Fruit fly (Drosophila melanogaster) S2 (cell line): ENCODE results near the gene ball.

Source experiments
- CG8478 ChIP-seq: fragments of >200 bp; optimal IDR thresholded peaks from 2 replicates; lab custom pipeline; 2018
- CTCF ChIP-seq, 2 experiments: fragments of >200 bp; optimal IDR thresholded peaks; 2 replicates each; lab custom pipeline; 2018

ball gene

DNA sequence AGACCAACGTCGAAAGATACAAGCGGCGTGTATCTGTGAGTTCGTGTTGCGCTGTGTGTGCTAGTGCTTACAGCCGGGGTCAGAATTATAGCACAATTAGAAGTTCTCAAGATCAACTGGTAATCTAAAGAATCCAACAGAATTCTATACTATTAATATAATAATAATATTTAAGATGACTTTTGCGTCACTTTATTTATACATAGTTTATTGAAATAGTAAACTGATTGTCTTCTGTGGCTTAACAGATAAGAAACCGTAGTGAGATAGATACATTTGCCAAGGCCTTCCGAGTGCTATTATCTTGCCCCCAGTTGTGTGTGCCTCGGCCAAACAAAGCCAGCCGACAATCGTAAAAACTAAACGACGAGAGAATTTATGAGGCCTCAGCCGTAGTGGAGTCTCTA lies 19.7 kb upstream of the ball start:
- TF ChIP-seq CG8478 (lab: Kevin White, UChicago) (no peak), CTCF (optimal IDR thresholded peaks at IDR 0.05; lab: Kevin White, UChicago) (no peak)

DNA sequence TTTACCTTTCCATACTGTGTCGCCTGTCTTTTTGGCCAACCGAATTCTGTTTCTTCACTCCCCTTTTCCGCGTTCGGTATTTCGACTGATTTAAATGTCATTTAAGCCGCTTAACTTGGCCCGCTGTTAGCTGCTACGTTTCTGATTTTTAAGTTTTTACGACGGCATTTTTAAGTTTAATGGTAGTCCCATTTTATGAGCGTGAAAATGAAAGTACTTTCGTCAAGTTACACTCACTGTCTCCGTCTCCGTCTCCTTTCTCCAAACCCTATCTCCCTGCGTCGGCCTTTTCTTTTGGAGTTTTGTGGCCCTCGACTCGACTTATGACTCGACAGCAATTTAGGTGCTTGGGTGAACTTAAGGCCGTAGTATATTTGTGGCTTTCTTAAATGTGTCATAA lies 18.6 kb upstream of the ball start:
- TF ChIP-seq CG8478 (lab: Kevin White, UChicago) (no peak), CTCF (optimal IDR thresholded peaks at IDR 0.05; lab: Kevin White, UChicago) (no peak)

DNA sequence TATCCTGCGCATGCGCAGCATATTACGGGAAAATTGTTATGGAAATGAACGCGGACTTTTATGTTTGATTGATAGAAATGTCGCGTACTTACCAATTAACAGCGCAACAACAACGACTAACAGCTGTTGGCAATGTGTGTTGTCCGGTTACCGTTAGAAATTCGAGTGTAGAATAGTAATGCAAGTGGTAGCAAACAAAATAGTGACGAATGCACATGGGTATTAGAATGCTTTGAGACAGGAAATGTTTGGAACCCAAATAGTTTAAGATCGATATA lies 16.3 kb upstream of the ball start:
- TF ChIP-seq CTCF (optimal IDR thresholded peaks at IDR 0.05; lab: Kevin White, UChicago) = no peak
- no peak for TF ChIP-seq CG8478 (lab: Kevin White, UChicago)

DNA sequence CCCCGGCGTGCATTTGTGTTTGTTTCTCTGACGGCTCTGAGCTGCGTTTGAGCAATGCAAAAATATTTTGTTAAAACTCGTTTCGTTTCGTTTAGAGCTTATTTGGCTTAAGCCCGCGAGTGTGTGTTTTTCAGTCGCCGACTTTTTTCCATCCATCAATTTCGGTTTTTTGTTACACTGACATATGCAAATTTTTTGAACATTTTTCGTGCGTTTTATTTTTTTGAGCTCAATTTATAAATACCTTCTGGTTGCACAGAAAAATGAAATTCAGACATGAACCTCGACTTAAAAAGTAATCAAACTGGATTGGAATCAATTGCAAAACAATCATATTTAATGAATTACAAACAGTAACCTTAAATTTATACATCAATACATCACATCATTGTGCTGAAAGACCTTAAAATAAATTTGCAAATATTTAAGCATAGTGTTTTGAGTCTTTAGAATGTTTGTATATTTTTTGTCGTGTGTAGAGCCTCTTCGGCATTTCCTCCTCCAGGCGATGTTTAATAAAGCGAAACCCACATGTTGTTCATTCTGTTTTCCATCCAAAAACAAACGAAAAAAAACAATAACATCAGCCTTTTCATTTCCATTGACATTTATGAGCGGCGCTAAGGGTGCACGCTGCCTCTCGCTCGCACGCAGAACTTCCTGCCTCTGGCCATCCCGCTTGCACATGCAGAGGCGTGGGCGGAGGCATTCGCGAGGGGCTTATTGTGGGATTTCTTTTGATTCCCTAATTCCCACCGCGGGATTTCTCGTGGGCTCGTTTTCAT lies 15.8 kb upstream of the ball start:
- TF ChIP-seq CG8478 (lab: Kevin White, UChicago) (no peak), CTCF (optimal IDR thresholded peaks at IDR 0.05; lab: Kevin White, UChicago) (no peak)

DNA sequence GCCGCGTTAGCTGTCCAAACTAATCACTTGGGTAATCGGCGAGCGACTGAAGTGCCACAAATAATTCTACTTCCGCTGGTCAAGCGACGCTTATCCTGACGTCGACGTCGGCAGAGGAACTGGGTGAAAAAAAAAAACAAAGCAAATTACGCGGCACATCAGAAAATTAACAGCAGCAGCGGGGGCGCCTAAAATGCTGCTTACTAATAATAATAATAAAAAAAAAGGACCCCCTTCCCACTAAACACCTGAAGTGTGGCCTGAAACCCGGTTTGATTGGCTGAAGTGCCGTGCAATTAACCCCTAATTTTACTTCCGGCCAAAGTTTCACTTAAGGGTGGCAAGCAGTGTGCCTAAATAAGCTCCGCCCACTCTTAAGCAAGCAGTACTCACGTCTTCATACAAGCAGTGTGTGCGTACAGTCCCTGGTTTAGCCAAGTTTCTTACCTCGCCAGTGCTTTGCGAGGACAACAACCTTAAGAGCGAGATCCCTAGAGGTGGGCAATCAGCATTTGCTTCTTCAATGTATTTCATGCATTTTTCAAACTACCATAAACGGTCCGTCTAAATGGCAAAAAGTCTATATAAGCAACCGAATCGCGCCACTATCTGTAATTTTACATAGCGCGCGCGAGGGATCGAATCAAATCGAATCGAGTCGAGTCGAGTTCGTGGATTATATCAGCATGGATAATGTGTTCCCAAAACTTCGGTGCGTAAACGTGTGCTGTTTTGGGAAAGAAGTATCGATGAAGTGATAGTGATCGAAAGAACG lies 14.7 kb upstream of the ball start, which contains the start of the genes ro and T48:
Gene ro, minus strand, starts transcription at position 51 of the 775 bp plus-strand sequence.
Gene T48, plus strand, starts transcription at position 614 of the 775 bp plus-strand sequence.
- TF ChIP-seq CTCF (optimal IDR thresholded peaks at IDR 0.05; lab: Kevin White, UChicago) (peak; percentile 80 to 86), CG8478 (lab: Kevin White, UChicago) (no peak)

DNA sequence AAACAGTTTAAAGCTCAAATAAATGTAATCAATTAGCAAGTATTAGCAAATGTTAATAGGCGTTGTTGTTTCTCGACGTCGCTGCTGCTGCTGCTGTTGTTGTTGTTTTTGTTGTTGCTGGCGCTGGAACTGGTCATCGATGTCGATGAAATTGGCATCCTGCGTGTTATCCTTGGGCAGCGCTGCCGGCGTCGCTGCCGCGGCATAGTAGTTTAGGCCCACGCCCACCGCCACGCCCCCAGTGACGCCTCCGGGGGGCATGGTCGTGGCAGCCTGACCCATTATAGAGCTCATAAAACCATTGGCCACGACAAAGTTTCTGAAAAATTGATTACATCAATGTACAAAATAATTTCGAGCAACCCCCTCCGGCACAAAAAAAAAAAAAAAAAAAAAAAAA lies 10.2 kb upstream of the ball start:
- no peak for TF ChIP-seq CTCF (optimal IDR thresholded peaks at IDR 0.05; lab: Kevin White, UChicago)
- TF ChIP-seq CG8478 (lab: Kevin White, UChicago) = no peak

DNA sequence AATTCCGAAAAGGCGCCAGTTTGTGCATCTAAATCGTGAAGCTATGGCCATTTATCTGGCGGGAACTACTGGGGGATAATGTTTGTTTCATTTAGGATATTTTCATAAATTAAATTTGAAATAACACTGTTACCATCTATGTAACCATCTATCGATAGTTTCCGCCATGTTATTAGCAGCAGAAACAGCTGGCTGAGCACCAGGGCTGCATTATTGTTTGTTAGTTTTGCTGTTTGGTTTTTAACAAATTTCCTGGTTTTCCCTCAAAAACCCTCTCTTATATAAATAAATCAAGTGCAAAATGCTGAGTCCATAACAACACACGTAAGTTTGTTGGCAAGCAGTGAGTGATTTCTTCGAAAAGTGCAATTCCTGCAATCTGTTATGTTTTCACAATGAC lies 9.8 kb upstream of the ball start, which contains the start of gene CG5500:
Gene CG5500, plus strand, starts transcription at position 199 of the 400 bp plus-strand sequence.
- TF ChIP-seq CTCF (optimal IDR thresholded peaks at IDR 0.05; lab: Kevin White, UChicago) (no peak), CG8478 (lab: Kevin White, UChicago) (no peak)

DNA sequence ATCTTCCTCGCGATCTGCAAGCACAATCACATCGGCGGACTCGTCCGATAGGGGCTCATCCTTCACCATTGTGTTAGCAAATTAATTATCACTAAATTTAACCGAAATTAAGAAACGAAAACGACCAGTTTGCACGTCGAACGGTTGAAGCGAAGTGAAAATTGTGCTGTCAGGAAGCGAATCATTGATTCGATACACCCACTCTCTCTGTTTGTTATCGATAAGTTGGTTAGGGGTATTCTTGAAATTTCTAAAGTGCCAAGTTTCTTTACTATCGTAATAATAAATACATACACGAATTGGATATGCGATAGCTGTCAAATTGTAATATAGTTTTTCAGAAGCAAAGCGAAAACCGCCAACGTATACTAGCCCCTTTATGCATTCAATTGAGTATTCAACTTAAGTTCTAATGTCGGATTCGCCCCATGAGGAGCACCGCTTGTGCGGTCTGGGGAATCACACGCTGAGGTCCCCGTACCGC lies 9.0 kb upstream of the ball start, which contains the start of gene Rb97D:
Gene Rb97D, minus strand, starts transcription at position 199 of the 484 bp plus-strand sequence.
- TF ChIP-seq CG8478 (lab: Kevin White, UChicago) (no peak), CTCF (optimal IDR thresholded peaks at IDR 0.05; lab: Kevin White, UChicago) (no peak)

DNA sequence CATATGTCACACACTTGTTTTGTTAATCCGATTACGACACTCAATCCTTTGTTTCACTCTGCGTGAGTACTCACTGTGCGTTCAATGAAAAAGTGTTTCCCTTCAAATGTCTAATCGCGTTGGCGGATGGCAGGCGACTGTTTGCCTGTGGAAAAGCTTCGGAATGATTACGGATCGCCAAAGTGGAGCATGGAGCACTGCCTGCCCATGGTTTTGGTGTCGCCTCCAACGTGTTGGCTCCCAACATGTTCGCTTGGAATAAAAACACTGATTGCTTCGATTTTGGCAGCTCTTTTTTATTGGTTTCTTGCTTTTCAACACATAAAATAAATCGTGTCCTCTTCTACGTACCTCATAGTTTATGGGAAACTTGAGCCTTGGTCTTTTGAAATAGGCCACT lies 5.2 kb upstream of the ball start, which contains the start of gene SPARC:
Gene SPARC, minus strand, starts transcription at position 144 of the 400 bp plus-strand sequence.
- no peak for TF ChIP-seq CTCF (optimal IDR thresholded peaks at IDR 0.05; lab: Kevin White, UChicago)
- TF ChIP-seq CG8478 (lab: Kevin White, UChicago) = no peak

DNA sequence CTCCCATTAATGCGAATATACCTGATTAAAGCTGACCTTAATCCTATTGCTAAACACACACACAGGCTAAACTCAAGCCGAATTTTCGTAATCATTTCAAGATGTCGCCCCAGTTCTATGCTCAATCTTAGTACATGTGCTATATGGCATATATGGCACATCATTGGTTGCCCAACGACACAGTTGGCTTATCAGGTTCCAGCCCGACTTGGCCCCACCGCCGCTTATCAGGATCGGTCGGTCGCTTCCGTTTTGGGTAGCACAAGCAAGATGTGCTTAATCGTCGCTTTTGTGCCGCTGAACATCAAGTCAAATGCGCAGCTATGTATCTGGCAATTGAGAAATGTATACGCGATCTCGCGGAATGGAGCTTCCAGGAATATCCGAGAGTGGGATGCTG lies 4.5 kb upstream of the ball start:
- TF ChIP-seq CG8478 (lab: Kevin White, UChicago) (no peak), CTCF (optimal IDR thresholded peaks at IDR 0.05; lab: Kevin White, UChicago) (no peak)

DNA sequence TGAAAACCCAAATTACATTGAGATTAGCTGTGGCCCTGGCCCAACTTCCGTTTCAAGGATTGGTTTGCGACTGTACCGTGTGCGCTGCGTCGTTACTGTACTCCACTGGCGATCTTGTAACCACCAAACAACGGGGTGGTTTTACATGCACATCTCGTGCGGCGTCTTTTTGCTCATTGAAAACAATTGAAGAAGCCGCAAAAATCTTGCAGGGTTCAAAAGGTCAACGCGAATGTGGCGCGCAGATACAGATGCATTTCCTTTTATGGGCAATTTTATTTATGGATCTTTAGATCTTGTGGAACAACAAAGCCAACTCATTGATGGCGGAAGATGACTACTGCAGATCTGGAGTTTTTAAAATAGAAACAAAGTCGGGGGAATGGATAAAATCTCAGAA lies 3.9 kb upstream of the ball start:
- TF ChIP-seq CG8478 (lab: Kevin White, UChicago) (no peak), CTCF (optimal IDR thresholded peaks at IDR 0.05; lab: Kevin White, UChicago) (no peak)

DNA sequence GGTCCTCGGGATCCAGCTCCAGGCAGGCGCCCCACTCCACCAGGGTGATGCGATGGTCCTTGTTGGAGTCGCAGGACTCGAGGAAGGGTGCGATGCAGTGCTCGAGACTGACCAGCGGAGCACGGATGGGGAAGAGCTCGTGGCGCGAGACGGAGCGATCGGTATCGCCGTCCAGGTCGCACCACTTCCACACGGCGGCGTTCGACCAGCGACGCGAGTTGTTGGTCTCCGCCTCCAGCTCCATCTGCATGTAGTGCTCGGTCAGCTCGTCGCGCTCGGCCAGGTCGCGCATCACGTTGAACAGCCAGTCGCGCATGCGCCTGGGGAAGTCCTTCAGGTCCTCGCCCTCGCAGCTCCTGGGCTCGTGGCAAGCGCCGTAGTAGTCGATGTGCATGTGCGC lies 2.8 kb upstream of the ball start:
- TF ChIP-seq CTCF (optimal IDR thresholded peaks at IDR 0.05; lab: Kevin White, UChicago) (no peak), CG8478 (lab: Kevin White, UChicago) (no peak)

DNA sequence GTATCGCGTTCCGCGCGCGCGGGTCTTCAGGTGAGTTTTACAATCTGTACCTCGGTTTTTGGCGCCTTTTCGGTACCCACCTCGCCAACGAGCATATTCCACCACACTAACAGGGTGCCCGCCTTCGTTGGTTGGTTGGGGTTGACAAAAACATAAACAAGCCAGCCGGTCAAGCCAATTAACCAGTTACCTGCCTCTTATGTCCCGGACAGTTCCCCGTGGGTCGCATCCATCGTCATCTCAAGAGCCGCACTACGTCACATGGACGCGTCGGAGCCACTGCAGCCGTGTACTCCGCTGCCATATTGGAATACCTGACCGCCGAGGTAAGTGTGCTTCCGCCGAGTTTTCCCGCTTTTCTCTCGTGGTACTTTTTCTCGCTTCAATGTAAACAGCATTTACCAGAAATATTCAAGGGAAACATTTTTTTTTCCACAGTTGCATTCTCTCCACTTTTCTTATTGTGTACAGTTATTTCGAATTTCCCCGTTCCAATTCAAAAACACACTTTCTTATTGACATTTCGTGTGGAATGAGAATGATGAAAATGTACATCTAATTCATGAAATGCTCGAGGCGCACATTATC lies 944 bp upstream of the ball start:
- TF ChIP-seq CG8478 (lab: Kevin White, UChicago) = no peak
- TF ChIP-seq CTCF (optimal IDR thresholded peaks at IDR 0.05; lab: Kevin White, UChicago) = no peak

DNA sequence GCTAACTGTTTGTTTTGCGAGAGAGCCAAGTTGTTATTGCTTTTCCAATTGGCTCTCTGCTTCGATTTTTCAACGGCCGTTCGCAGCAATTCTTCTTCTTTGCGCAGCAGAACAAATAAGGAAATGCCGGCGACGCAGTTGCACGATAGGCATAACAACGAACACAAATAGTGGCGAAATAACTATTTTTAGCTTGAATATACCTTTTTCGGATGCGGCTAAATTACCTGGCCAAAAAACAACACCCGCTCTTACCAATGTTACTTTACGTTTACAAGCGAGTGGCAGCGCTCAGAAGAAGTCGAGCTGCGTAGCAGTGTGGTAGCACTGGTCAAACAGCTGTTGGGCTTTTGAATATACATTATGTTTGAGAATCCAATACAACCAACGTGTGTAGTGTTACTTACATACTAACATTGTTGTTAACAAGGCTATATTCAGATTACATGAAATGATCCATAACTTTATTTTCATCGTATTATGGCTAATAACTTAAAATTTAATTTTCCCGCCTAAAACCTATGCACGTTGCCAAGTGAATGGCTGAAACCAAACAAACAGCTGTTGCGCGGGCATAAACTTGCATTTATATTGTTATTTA lies 3.7 kb downstream of the ball start, which contains the start of the genes Lerp and IntS12:
Gene Lerp, minus strand, starts transcription at position 283 of the 601 bp plus-strand sequence.
Gene IntS12, plus strand, starts transcription at position 529 of the 601 bp plus-strand sequence.
- TF ChIP-seq CG8478 (lab: Kevin White, UChicago) (no peak), CTCF (optimal IDR thresholded peaks at IDR 0.05; lab: Kevin White, UChicago) (peak in 1 of 2 experiments; percentile 17)
